Fruit fly (Drosophila melanogaster) whole organism, embryonic: ENCODE results near the gene Cerk.

Source experiments
- Adf1 ChIP-seq: fragments of 200-800 bp; sonication (Bioruptor generic); IDR thresholded peaks from 2 replicates; pipeline ENCODE4 v1.3.6; 2022; ENCODE audit warnings: missing biosample characterization, missing genetic modification characterization
- Asciz ChIP-seq: fragments of 200-800 bp; sonication (Bioruptor generic); optimal IDR thresholded peaks from 2 replicates; lab custom pipeline; 2017; ENCODE audit warnings: missing biosample characterization, mild to moderate bottlenecking, missing genetic modification characterization, missing genetic modification reagents
- CG1024 ChIP-seq: fragments of 200-800 bp; sonication (Bioruptor generic); IDR thresholded peaks from 2 replicates; pipeline ENCODE4 v1.3.6; 2022; ENCODE audit warnings: missing biosample characterization, missing genetic modification characterization
- CG10462 ChIP-seq: fragments of 200-800 bp; sonication (Bioruptor generic); optimal IDR thresholded peaks from 2 replicates; lab custom pipeline; 2016; ENCODE audit warnings: missing biosample characterization, missing genetic modification characterization
- CG11093 ChIP-seq: fragments of 200-800 bp; sonication (Bioruptor generic); IDR thresholded peaks from 3 replicates; pipeline ENCODE4 v1.3.6; 2022; ENCODE audit warnings: missing biosample characterization, missing genetic modification characterization
- CG11247 ChIP-seq: fragments of 200-800 bp; sonication (Bioruptor generic); IDR thresholded peaks from 2 replicates; pipeline ENCODE4 v1.3.6; 2022; ENCODE audit warnings: missing biosample characterization, missing genetic modification characterization
- CG11456 ChIP-seq: fragments of 200-800 bp; sonication (Bioruptor generic); IDR thresholded peaks from 3 replicates; pipeline ENCODE4 v1.3.6; 2022; ENCODE audit warnings: missing biosample characterization, missing genetic modification characterization
- CG13424 ChIP-seq: fragments of 200-800 bp; sonication (Bioruptor generic); optimal IDR thresholded peaks from 2 replicates; lab custom pipeline; 2019; ENCODE audit warnings: missing biosample characterization, mild to moderate bottlenecking, missing genetic modification characterization, moderate library complexity
- CG14014 ChIP-seq: fragments of 200-800 bp; sonication (Bioruptor generic); IDR thresholded peaks from 2 replicates; pipeline ENCODE4 v1.3.6; 2022; ENCODE audit warnings: missing biosample characterization, missing genetic modification characterization
- CG14441 ChIP-seq: fragments of 200-800 bp; sonication (Bioruptor generic); IDR thresholded peaks from 2 replicates; pipeline ENCODE4 v1.3.6; 2022; ENCODE audit warnings: missing biosample characterization, missing genetic modification characterization
- CG14667 ChIP-seq: fragments of 200-800 bp; sonication (Bioruptor generic); IDR thresholded peaks from 2 replicates; pipeline ENCODE4 v1.3.6; 2022; ENCODE audit warnings: missing biosample characterization, missing genetic modification characterization
- CG14965 ChIP-seq: fragments of 200-800 bp; sonication (Bioruptor generic); optimal IDR thresholded peaks from 2 replicates; lab custom pipeline; 2016; ENCODE audit warnings: missing biosample characterization, missing genetic modification characterization, borderline replicate concordance
- CG1603 ChIP-seq: fragments of 200-800 bp; sonication (Bioruptor generic); optimal IDR thresholded peaks from 2 replicates; lab custom pipeline; 2019; ENCODE audit warnings: missing biosample characterization, mild to moderate bottlenecking, missing genetic modification characterization, moderate library complexity
- CG17361 ChIP-seq: fragments of 200-800 bp; sonication (Bioruptor generic); IDR thresholded peaks from 3 replicates; pipeline ENCODE4 v1.3.6; 2022; ENCODE audit warnings: missing biosample characterization, missing genetic modification characterization
- CG17829 ChIP-seq: fragments of 200-800 bp; optimal IDR thresholded peaks from 2 replicates; lab custom pipeline; 2019; ENCODE audit warnings: missing biosample characterization, mild to moderate bottlenecking, missing genetic modification characterization, moderate library complexity
- CG17912 ChIP-seq: fragments of 200-800 bp; sonication (Bioruptor generic); optimal IDR thresholded peaks from 2 replicates; lab custom pipeline; 2018; ENCODE audit warnings: missing biosample characterization, mild to moderate bottlenecking, missing genetic modification characterization
- CG2199 ChIP-seq: fragments of 200-800 bp; sonication (Bioruptor generic); IDR thresholded peaks from 3 replicates; pipeline ENCODE4 v1.3.6; 2022; ENCODE audit warnings: missing biosample characterization, missing genetic modification characterization
- CG3407 ChIP-seq: fragments of 200-800 bp; sonication (Bioruptor generic); optimal IDR thresholded peaks from 2 replicates; lab custom pipeline; 2018; ENCODE audit warnings: missing biosample characterization, mild to moderate bottlenecking, missing genetic modification characterization
- CG4617 ChIP-seq: fragments of 200-800 bp; sonication (Bioruptor generic); optimal IDR thresholded peaks from 3 replicates; lab custom pipeline; 2016; ENCODE audit warnings: missing biosample characterization, missing genetic modification characterization, borderline replicate concordance
- CG5953 ChIP-seq: fragments of 200-800 bp; sonication (Bioruptor generic); IDR thresholded peaks from 2 replicates; pipeline ENCODE4 v1.3.6; 2022; ENCODE audit warnings: missing biosample characterization, missing genetic modification characterization
- CG7357 ChIP-seq: fragments of 200-800 bp; sonication (Bioruptor generic); IDR thresholded peaks from 3 replicates; pipeline ENCODE4 v1.3.6; 2022; ENCODE audit warnings: missing biosample characterization, missing genetic modification characterization
- CG7839 ChIP-seq: fragments of 200-800 bp; sonication (Bioruptor generic); optimal IDR thresholded peaks from 3 replicates; lab custom pipeline; 2018; ENCODE audit warnings: missing biosample characterization, mild to moderate bottlenecking, missing genetic modification characterization, moderate library complexity
- CG7963 ChIP-seq: fragments of 200-800 bp; sonication (Bioruptor generic); IDR thresholded peaks from 3 replicates; pipeline ENCODE4 v1.3.6; 2022; ENCODE audit warnings: missing biosample characterization, missing genetic modification characterization; ENCODE audit not compliant: partially characterized antibody
- CG8290 ChIP-seq, 3 experiments: fragments of 200-800 bp; sonication (Bioruptor generic); optimal IDR thresholded peaks; 2 replicates each; lab custom pipeline; 2016 to 2019; ENCODE audit warnings: missing biosample characterization in 3 of 3, missing genetic modification characterization in 3 of 3, mild to moderate bottlenecking in 2 of 3, moderate library complexity in 1 of 3
- CG8388 ChIP-seq: fragments of 200-800 bp; sonication (Bioruptor generic); optimal IDR thresholded peaks from 2 replicates; lab custom pipeline; 2019; ENCODE audit warnings: missing biosample characterization, mild to moderate bottlenecking, missing genetic modification characterization, moderate library complexity
- D19A ChIP-seq: fragments of 200-800 bp; optimal IDR thresholded peaks from 3 replicates; lab custom pipeline; 2019; ENCODE audit warnings: missing biosample characterization, mild to moderate bottlenecking, missing genetic modification characterization, moderate library complexity
- Dip2 ChIP-seq: fragments of 200-800 bp; sonication (Bioruptor generic); IDR thresholded peaks from 2 replicates; pipeline ENCODE4 v1.3.6; 2022; ENCODE audit warnings: missing biosample characterization, missing genetic modification characterization
- Drgx ChIP-seq: fragments of 200-800 bp; sonication (Bioruptor generic); IDR thresholded peaks from 2 replicates; pipeline ENCODE4 v1.3.6; 2022; ENCODE audit warnings: missing biosample characterization, missing genetic modification characterization
- Hand ChIP-seq: fragments of 200-800 bp; sonication (Bioruptor generic); optimal IDR thresholded peaks from 2 replicates; lab custom pipeline; 2017; ENCODE audit warnings: mild to moderate bottlenecking, missing biosample characterization, missing genetic modification reagents, missing genetic modification characterization
- Neu2 ChIP-seq: fragments of 200-800 bp; sonication (Bioruptor generic); optimal IDR thresholded peaks from 3 replicates; lab custom pipeline; 2016; ENCODE audit warnings: missing biosample characterization, missing genetic modification characterization, borderline replicate concordance
- Nf-YB ChIP-seq: fragments of 200-800 bp; sonication (Bioruptor generic); optimal IDR thresholded peaks from 3 replicates; lab custom pipeline; 2019; ENCODE audit warnings: missing biosample characterization, mild to moderate bottlenecking, missing genetic modification characterization, moderate library complexity
- PHDP ChIP-seq: fragments of 200-800 bp; sonication (Bioruptor generic); optimal IDR thresholded peaks from 3 replicates; lab custom pipeline; 2018; ENCODE audit warnings: missing biosample characterization, mild to moderate bottlenecking, missing genetic modification characterization, moderate library complexity
- Stat92E ChIP-seq, 3 experiments: fragments of >200 bp in 2 of 3; fragments of 200-800 bp in 1 of 3; sonication (Bioruptor generic) in 1 of 3; optimal IDR thresholded peaks; 2 replicates each; lab custom pipeline; 2017 to 2019; ENCODE audit warnings: missing biosample characterization in 3 of 3, missing genetic modification characterization in 3 of 3, mild to moderate bottlenecking in 1 of 3, moderate library complexity in 1 of 3
- Taf1 ChIP-seq: fragments of 200-800 bp; sonication (Bioruptor generic); IDR thresholded peaks from 2 replicates; pipeline ENCODE4 v1.3.6; 2022; ENCODE audit warnings: missing biosample characterization, missing genetic modification characterization
- Usf ChIP-seq: fragments of 200-800 bp; sonication (Bioruptor generic); optimal IDR thresholded peaks from 2 replicates; lab custom pipeline; 2017; ENCODE audit warnings: missing genotype, missing biosample characterization, missing genetic modification characterization
- hbn ChIP-seq: fragments of 200-800 bp; sonication (Bioruptor generic); IDR thresholded peaks from 2 replicates; pipeline ENCODE4 v1.3.6; 2022; ENCODE audit warnings: missing biosample characterization, missing genetic modification characterization; ENCODE audit not compliant: partially characterized antibody
- lab ChIP-seq: fragments of 200-800 bp; sonication (Bioruptor generic); optimal IDR thresholded peaks from 3 replicates; lab custom pipeline; 2017; ENCODE audit warnings: missing biosample characterization, missing genetic modification characterization, mild to moderate bottlenecking, moderate library complexity, missing genetic modification reagents
- lov ChIP-seq, 2 experiments: fragments of 200-800 bp in 1 of 2; fragments of >200 bp in 1 of 2; sonication (Bioruptor generic) in 1 of 2; IDR thresholded peaks in 1 of 2; optimal IDR thresholded peaks in 1 of 2; 2 replicates in 1 of 2; 3 replicates in 1 of 2; pipeline versions ENCODE4 v1.3.6 to Lab custom; 2017 to 2022; ENCODE audit warnings: missing biosample characterization in 1 of 2, missing genetic modification characterization in 1 of 2
- otp ChIP-seq: fragments of 200-800 bp; sonication (Bioruptor generic); IDR thresholded peaks from 3 replicates; pipeline ENCODE4, ENCODE4 v1.3.6; 2022; ENCODE audit warnings: missing biosample characterization, missing genetic modification characterization
- phol ChIP-seq: fragments of 200-800 bp; sonication (Bioruptor generic); optimal IDR thresholded peaks from 3 replicates; lab custom pipeline; 2018; ENCODE audit warnings: missing biosample characterization, mild to moderate bottlenecking, missing genetic modification characterization, moderate library complexity
- shn ChIP-seq: fragments of 200-800 bp; sonication (Bioruptor generic); optimal IDR thresholded peaks from 3 replicates; lab custom pipeline; 2016; ENCODE audit warnings: missing biosample characterization, missing genetic modification characterization
- sr ChIP-seq: fragments of 200-800 bp; sonication (Bioruptor generic); IDR thresholded peaks from 3 replicates; pipeline ENCODE4 v1.3.6; 2022; ENCODE audit warnings: missing biosample characterization, missing genetic modification characterization
- sug ChIP-seq: fragments of 200-800 bp; optimal IDR thresholded peaks from 2 replicates; lab custom pipeline; 2019; ENCODE audit warnings: missing biosample characterization, mild to moderate bottlenecking, missing genetic modification characterization, moderate library complexity
- tap ChIP-seq: fragments of 200-800 bp; optimal IDR thresholded peaks from 3 replicates; lab custom pipeline; 2019; ENCODE audit warnings: missing biosample characterization, mild to moderate bottlenecking, missing genetic modification characterization, moderate library complexity
- unpg ChIP-seq: fragments of 200-800 bp; sonication (Bioruptor generic); optimal IDR thresholded peaks from 3 replicates; lab custom pipeline; 2018; ENCODE audit warnings: missing biosample characterization, mild to moderate bottlenecking, missing genetic modification characterization, moderate library complexity
- vnd ChIP-seq: fragments of 200-800 bp; sonication (Bioruptor generic); IDR thresholded peaks from 3 replicates; pipeline ENCODE4 v1.3.6; 2022; ENCODE audit warnings: missing biosample characterization, missing genetic modification characterization; ENCODE audit not compliant: partially characterized antibody
- vvl ChIP-seq: fragments of 200-800 bp; sonication (Bioruptor generic); IDR thresholded peaks from 2 replicates; pipeline ENCODE4 v1.3.6; 2022; ENCODE audit warnings: missing biosample characterization, missing genetic modification characterization
- yki ChIP-seq: fragments of >200 bp; optimal IDR thresholded peaks from 3 replicates; lab custom pipeline; 2018

The Cerk gene

DNA sequence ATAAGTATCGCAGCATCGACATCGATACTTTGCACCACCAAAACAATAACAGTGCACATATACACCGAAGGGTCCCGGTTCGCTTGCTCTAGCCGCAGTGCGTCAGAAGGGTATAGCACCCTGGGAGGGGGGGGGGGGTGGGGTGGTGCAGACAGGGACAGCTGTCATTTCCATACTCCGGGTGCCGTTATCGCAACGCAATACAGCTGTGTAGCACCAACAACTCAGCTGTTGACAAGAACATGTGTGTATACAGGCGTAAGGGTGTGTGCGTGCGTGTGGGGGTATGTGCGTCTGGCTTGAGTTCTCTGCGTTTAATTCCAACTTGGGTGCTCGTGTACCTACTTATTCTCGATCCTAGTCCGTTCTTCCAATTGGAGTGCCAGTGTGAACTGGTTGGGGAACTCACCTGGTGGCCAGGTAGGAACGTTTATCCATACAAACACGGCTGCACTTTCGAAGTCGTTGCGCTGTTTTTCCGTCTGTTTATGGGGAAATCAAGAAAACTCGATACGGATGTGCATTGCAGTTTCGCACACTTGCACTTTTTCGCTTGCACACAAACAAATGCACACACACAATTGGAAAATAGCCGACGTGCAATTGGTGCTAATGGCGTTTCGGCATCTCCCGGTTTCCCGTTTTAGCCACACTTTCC, 465 bp downstream of the Cerk start (continued):
- no peak for TF ChIP-seq CG13424
- TF ChIP-seq CG7963 (GFP tag; lab: Robert Waterston, UW), result no peak
- peak; percentile 31 for TF ChIP-seq tap (tag; lab: Kevin White, UChicago)
- TF ChIP-seq yki (lab: Kevin White, UChicago), result no peak
- no peak for TF ChIP-seq CG8290 (GFP tag; optimal IDR thresholded peaks at IDR 0.05; lab: Kevin White, UChicago)
- peak in 1 of 2 experiments; percentile 82 for TF ChIP-seq CG8290 (tag; optimal IDR thresholded peaks at IDR 0.05; lab: Kevin White, UChicago)
- TF ChIP-seq sr, result 0 out of 3 replicates have a peak, but pooled peaks have one; percentile 36
- TF ChIP-seq CG14014 (GFP tag; lab: Robert Waterston, UW), result peak; percentile 35; the same call in 1 of the 2 replicates
- peak; percentile 51; the same call in 1 of the 3 replicates for TF ChIP-seq CG11456 (GFP tag; lab: Robert Waterston, UW)
- TF ChIP-seq Dip2 (GFP tag; lab: Robert Waterston, UW), result no peak
- no peak for TF ChIP-seq PHDP
- TF ChIP-seq lab (GFP tag; lab: Kevin White, UChicago), result peak; percentile 61
- TF ChIP-seq Taf1 (GFP tag; lab: Robert Waterston, UW), result peak; percentile 15; the same call in 1 of the 2 replicates
- TF ChIP-seq otp (GFP tag; lab: Robert Waterston, UW), result no peak
- no peak for TF ChIP-seq shn (GFP tag; lab: Kevin White, UChicago)
- peak; percentile 24; the same call in 1 of the 2 replicates for TF ChIP-seq Drgx (GFP tag; lab: Robert Waterston, UW)
- no peak for TF ChIP-seq phol (tag; lab: Kevin White, UChicago)
- TF ChIP-seq CG14965, result no peak
- peak; percentile 22 for TF ChIP-seq D19A
- peak; percentile 19; the same call in 1 of the 2 replicates for TF ChIP-seq Adf1 (GFP tag; lab: Robert Waterston, UW)
- no peak for TF ChIP-seq CG5953 (GFP tag; lab: Robert Waterston, UW)
- TF ChIP-seq CG8388 (GFP tag; lab: Kevin White, UChicago), result no peak
- TF ChIP-seq CG17361 (GFP tag; lab: Robert Waterston, UW), result no peak; the same call in 2 of the 3 replicates
- no peak for TF ChIP-seq lov (optimal IDR thresholded peaks at IDR 0.05; lab: Kevin White, UChicago)
- TF ChIP-seq lov (GFP tag; IDR thresholded peaks at IDR 0.05; lab: Robert Waterston, UW), result 0 out of 3 replicates have a peak, but pooled peaks have one; percentile 19
- TF ChIP-seq CG1024 (GFP tag; lab: Robert Waterston, UW), result no peak
- TF ChIP-seq CG7357 (GFP tag; lab: Robert Waterston, UW), result no peak
- TF ChIP-seq CG14441 (GFP tag; lab: Robert Waterston, UW), result peak; percentile 31; the same call in 1 of the 2 replicates
- no peak for TF ChIP-seq Asciz (GFP tag; lab: Kevin White, UChicago)
- TF ChIP-seq CG17912, result peak; percentile 69
- peak; percentile 66 for TF ChIP-seq sug
- TF ChIP-seq CG3407 (GFP tag; lab: Kevin White, UChicago), result peak; percentile 12
- TF ChIP-seq CG14667 (GFP tag; lab: Robert Waterston, UW), result peak; percentile 16; the same call in 1 of the 2 replicates
- TF ChIP-seq CG10462, result no peak
- TF ChIP-seq unpg, result no peak
- TF ChIP-seq hbn (GFP tag; lab: Robert Waterston, UW), result peak; percentile 44; the same call in 1 of the 2 replicates
- TF ChIP-seq CG1603 (tag; lab: Kevin White, UChicago), result peak; percentile 4
- TF ChIP-seq Usf (GFP tag; lab: Kevin White, UChicago), result no peak
- no peak for TF ChIP-seq Stat92E (GFP tag; optimal IDR thresholded peaks at IDR 0.05; lab: Kevin White, UChicago)
- TF ChIP-seq CG11093 (GFP tag; lab: Robert Waterston, UW), result no peak
- TF ChIP-seq CG17829, result peak; percentile 19
- peak; percentile 42 for TF ChIP-seq Neu2 (GFP tag; lab: Kevin White, UChicago)
- peak; percentile 12; the same call in 1 of the 2 replicates for TF ChIP-seq vvl
- no peak for TF ChIP-seq CG7839 (tag; lab: Kevin White, UChicago)
- no peak for TF ChIP-seq CG4617 (GFP tag; lab: Kevin White, UChicago)
- TF ChIP-seq Hand, result no peak
- peak; percentile 29; the same call in 1 of the 3 replicates for TF ChIP-seq CG2199 (GFP tag; lab: Robert Waterston, UW)
- TF ChIP-seq CG11247 (GFP tag; lab: Robert Waterston, UW), result no peak
- no peak for TF ChIP-seq vnd (GFP tag; lab: Robert Waterston, UW)
- no peak for TF ChIP-seq Nf-YB (GFP tag; lab: Kevin White, UChicago)
